Fruit fly (Drosophila melanogaster) whole organism, embryonic: ENCODE data around the gene CG15160.

ENCODE experiments used
- Atf3 ChIP-seq: fragments of 200-800 bp; sonication (Bioruptor generic); optimal IDR thresholded peaks from 3 replicates; lab custom pipeline; 2016; ENCODE audit warnings: missing biosample characterization, missing genetic modification characterization
- Awh ChIP-seq: fragments of 200-800 bp; sonication (Bioruptor generic); IDR thresholded peaks from 2 replicates; pipeline ENCODE4, ENCODE4 v1.3.6; 2022; ENCODE audit warnings: missing biosample characterization, missing genetic modification characterization
- CG11085 ChIP-seq: fragments of 200-800 bp; sonication (Bioruptor generic); IDR thresholded peaks from 2 replicates; pipeline ENCODE4 v1.3.6; 2022; ENCODE audit warnings: missing biosample characterization, missing genetic modification characterization
- CG11696 ChIP-seq: fragments of 200-800 bp; sonication (Bioruptor generic); IDR thresholded peaks from 2 replicates; pipeline ENCODE4 v1.3.6; 2022; ENCODE audit warnings: missing biosample characterization, missing genetic modification characterization
- CG15696 ChIP-seq: fragments of 200-800 bp; sonication (Bioruptor generic); optimal IDR thresholded peaks from 2 replicates; lab custom pipeline; 2019; ENCODE audit warnings: missing biosample characterization, mild to moderate bottlenecking, missing genetic modification characterization, moderate library complexity
- CG17328 ChIP-seq: fragments of 200-800 bp; sonication (Bioruptor generic); IDR thresholded peaks from 2 replicates; pipeline ENCODE4 v1.3.6; 2022; ENCODE audit warnings: missing biosample characterization, missing genetic modification characterization
- CG17361 ChIP-seq: fragments of 200-800 bp; sonication (Bioruptor generic); IDR thresholded peaks from 3 replicates; pipeline ENCODE4 v1.3.6; 2022; ENCODE audit warnings: missing biosample characterization, missing genetic modification characterization
- CG18262 ChIP-seq: fragments of 200-800 bp; optimal IDR thresholded peaks from 3 replicates; lab custom pipeline; 2019; ENCODE audit warnings: missing biosample characterization, mild to moderate bottlenecking, missing genetic modification characterization, moderate library complexity
- CG2199 ChIP-seq: fragments of 200-800 bp; sonication (Bioruptor generic); IDR thresholded peaks from 3 replicates; pipeline ENCODE4 v1.3.6; 2022; ENCODE audit warnings: missing biosample characterization, missing genetic modification characterization
- CG2712 ChIP-seq: fragments of 200-800 bp; optimal IDR thresholded peaks from 3 replicates; lab custom pipeline; 2019; ENCODE audit warnings: missing biosample characterization, mild to moderate bottlenecking, missing genetic modification characterization, moderate library complexity
- CG30020 ChIP-seq: fragments of 200-800 bp; optimal IDR thresholded peaks from 2 replicates; lab custom pipeline; 2019; ENCODE audit warnings: missing biosample characterization, mild to moderate bottlenecking, missing genetic modification characterization, moderate library complexity
- CG30431 ChIP-seq: fragments of 200-800 bp; sonication (Bioruptor generic); optimal IDR thresholded peaks from 2 replicates; lab custom pipeline; 2017; ENCODE audit warnings: missing biosample characterization, missing genetic modification characterization
- CG31388 ChIP-seq: fragments of 200-800 bp; sonication (Bioruptor generic); optimal IDR thresholded peaks from 2 replicates; lab custom pipeline; 2016; ENCODE audit warnings: missing biosample characterization, missing genetic modification characterization
- CG32532 ChIP-seq: fragments of 200-800 bp; sonication (Bioruptor generic); IDR thresholded peaks from 2 replicates; pipeline ENCODE4 v1.3.6; 2022; ENCODE audit warnings: missing biosample characterization, missing genetic modification characterization
- CG33557 ChIP-seq: fragments of 200-800 bp; sonication (Bioruptor generic); optimal IDR thresholded peaks from 2 replicates; lab custom pipeline; 2019; ENCODE audit warnings: missing biosample characterization, mild to moderate bottlenecking, missing genetic modification characterization, moderate library complexity
- CG3995 ChIP-seq: fragments of 200-800 bp; sonication (Bioruptor generic); optimal IDR thresholded peaks from 3 replicates; lab custom pipeline; 2016; ENCODE audit warnings: missing biosample characterization, missing genetic modification characterization
- CG6813 ChIP-seq: fragments of 200-800 bp; sonication (Bioruptor generic); optimal IDR thresholded peaks from 2 replicates; lab custom pipeline; 2017; ENCODE audit warnings: missing biosample characterization, missing genetic modification characterization, mild to moderate bottlenecking, moderate library complexity, missing genetic modification reagents
- CG7372 ChIP-seq: fragments of 200-800 bp; sonication (Bioruptor generic); IDR thresholded peaks from 2 replicates; pipeline ENCODE4 v1.3.6; 2022; ENCODE audit warnings: missing biosample characterization, missing genetic modification characterization
- CG7556 ChIP-seq: fragments of 200-800 bp; sonication (Bioruptor generic); optimal IDR thresholded peaks from 2 replicates; lab custom pipeline; 2017; ENCODE audit warnings: missing biosample characterization, mild to moderate bottlenecking, missing genetic modification characterization
- CG7745 ChIP-seq: fragments of 200-800 bp; sonication (Bioruptor generic); optimal IDR thresholded peaks from 2 replicates; lab custom pipeline; 2018; ENCODE audit warnings: missing biosample characterization, mild to moderate bottlenecking, missing genetic modification characterization, moderate library complexity
- CG7839 ChIP-seq: fragments of 200-800 bp; sonication (Bioruptor generic); optimal IDR thresholded peaks from 3 replicates; lab custom pipeline; 2018; ENCODE audit warnings: missing biosample characterization, mild to moderate bottlenecking, missing genetic modification characterization, moderate library complexity
- CG8290 ChIP-seq, 3 experiments: fragments of 200-800 bp; sonication (Bioruptor generic); optimal IDR thresholded peaks; 2 replicates each; lab custom pipeline; 2016 to 2019; ENCODE audit warnings: missing biosample characterization in 3 of 3, missing genetic modification characterization in 3 of 3, mild to moderate bottlenecking in 2 of 3, moderate library complexity in 1 of 3
- Dfd ChIP-seq, 2 experiments: fragments of >200 bp; optimal IDR thresholded peaks; 2 replicates each; lab custom pipeline; 2017; ENCODE audit warnings: missing biosample characterization in 2 of 2, missing genetic modification characterization in 2 of 2
- Eip74EF ChIP-seq, 2 experiments: fragments of 200-800 bp in 1 of 2; fragments of >200 bp in 1 of 2; sonication (Bioruptor generic) in 1 of 2; optimal IDR thresholded peaks; 2 replicates each; lab custom pipeline; 2017 to 2019; ENCODE audit warnings: missing biosample characterization in 2 of 2, missing genetic modification characterization in 2 of 2, mild to moderate bottlenecking in 1 of 2, moderate library complexity in 1 of 2
- HHEX ChIP-seq: fragments of 200-800 bp; sonication (Bioruptor generic); optimal IDR thresholded peaks from 3 replicates; lab custom pipeline; 2017; ENCODE audit warnings: missing biosample characterization, mild to moderate bottlenecking, missing genetic modification characterization, missing genetic modification reagents
- Hr3 ChIP-seq: fragments of 200-800 bp; sonication (Bioruptor generic); optimal IDR thresholded peaks from 3 replicates; lab custom pipeline; 2016; ENCODE audit warnings: missing biosample characterization, missing genetic modification characterization
- Lpt ChIP-seq: fragments of >200 bp; optimal IDR thresholded peaks from 2 replicates; lab custom pipeline; 2018; ENCODE audit warnings: missing biosample characterization, missing genetic modification characterization
- Mad ChIP-seq: fragments of 200-800 bp; sonication (Bioruptor generic); optimal IDR thresholded peaks from 2 replicates; lab custom pipeline; 2016; ENCODE audit warnings: missing biosample characterization, missing genetic modification characterization
- Nf-YC ChIP-seq: fragments of 200-800 bp; optimal IDR thresholded peaks from 3 replicates; lab custom pipeline; 2019; ENCODE audit warnings: missing biosample characterization, mild to moderate bottlenecking, missing genetic modification characterization, moderate library complexity
- Optix ChIP-seq: fragments of 200-800 bp; sonication (Bioruptor generic); IDR thresholded peaks from 3 replicates; pipeline ENCODE4 v1.3.6; 2022; ENCODE audit warnings: missing biosample characterization, missing genetic modification characterization
- PHDP ChIP-seq: fragments of 200-800 bp; sonication (Bioruptor generic); optimal IDR thresholded peaks from 3 replicates; lab custom pipeline; 2018; ENCODE audit warnings: missing biosample characterization, mild to moderate bottlenecking, missing genetic modification characterization, moderate library complexity
- Pdp1 ChIP-seq, 2 experiments: fragments of 200-800 bp; sonication (Bioruptor generic); optimal IDR thresholded peaks; 3 replicates each; lab custom pipeline; 2016; ENCODE audit warnings: missing biosample characterization in 2 of 2, missing genetic modification characterization in 2 of 2, mild to moderate bottlenecking in 1 of 2, moderate library complexity in 1 of 2
- Six4 ChIP-seq: fragments of 200-800 bp; sonication (Bioruptor generic); optimal IDR thresholded peaks from 2 replicates; lab custom pipeline; 2016; ENCODE audit warnings: missing biosample characterization, missing genetic modification characterization
- Ssrp ChIP-seq: fragments of 200-800 bp; sonication (Bioruptor generic); optimal IDR thresholded peaks from 2 replicates; lab custom pipeline; 2018; ENCODE audit warnings: missing biosample characterization, mild to moderate bottlenecking, missing genetic modification characterization, moderate library complexity
- ac ChIP-seq: fragments of 200-800 bp; sonication (Bioruptor generic); optimal IDR thresholded peaks from 3 replicates; lab custom pipeline; 2017; ENCODE audit warnings: missing biosample characterization, mild to moderate bottlenecking, missing genetic modification characterization
- aop ChIP-seq: fragments of 200-800 bp; sonication (Bioruptor generic); IDR thresholded peaks from 2 replicates; pipeline ENCODE4 v1.3.6; 2022; ENCODE audit warnings: missing biosample characterization, missing genetic modification characterization
- cas ChIP-seq: fragments of 200-800 bp; sonication (Bioruptor generic); IDR thresholded peaks from 2 replicates; pipeline ENCODE4 v1.3.6; 2022; ENCODE audit warnings: missing biosample characterization, missing genetic modification characterization
- gsb ChIP-seq: fragments of 200-800 bp; sonication (Bioruptor generic); IDR thresholded peaks from 2 replicates; pipeline ENCODE4 v1.3.6; 2022; ENCODE audit warnings: missing biosample characterization, missing genetic modification characterization
- ham ChIP-seq: fragments of 200-800 bp; sonication (Bioruptor generic); IDR thresholded peaks from 2 replicates; pipeline ENCODE4 v1.3.6; 2022; ENCODE audit warnings: missing biosample characterization, missing genetic modification characterization
- jing ChIP-seq: fragments of 200-800 bp; sonication (Bioruptor generic); optimal IDR thresholded peaks from 2 replicates; lab custom pipeline; 2018; ENCODE audit warnings: missing biosample characterization, mild to moderate bottlenecking, missing genetic modification characterization
- nau ChIP-seq: fragments of 200-800 bp; sonication (Bioruptor generic); optimal IDR thresholded peaks from 3 replicates; lab custom pipeline; 2017; ENCODE audit warnings: missing biosample characterization, mild to moderate bottlenecking, missing genetic modification characterization, missing genetic modification reagents
- p53 ChIP-seq: fragments of 200-800 bp; sonication (Bioruptor generic); optimal IDR thresholded peaks from 2 replicates; lab custom pipeline; 2016; ENCODE audit warnings: missing biosample characterization, missing genetic modification characterization
- ro ChIP-seq: fragments of 200-800 bp; sonication (Bioruptor generic); IDR thresholded peaks from 2 replicates; pipeline ENCODE4 v1.3.6; 2022; ENCODE audit warnings: missing biosample characterization, missing genetic modification characterization
- row ChIP-seq: fragments of 200-800 bp; sonication (Bioruptor generic); IDR thresholded peaks from 3 replicates; pipeline ENCODE4 v1.3.6; 2022; ENCODE audit warnings: missing biosample characterization, missing genetic modification characterization
- scrt ChIP-seq: fragments of 200-800 bp; sonication (Bioruptor generic); optimal IDR thresholded peaks from 2 replicates; lab custom pipeline; 2018; ENCODE audit warnings: missing biosample characterization, mild to moderate bottlenecking, missing genetic modification characterization, moderate library complexity
- slou ChIP-seq: fragments of 200-800 bp; sonication (Bioruptor generic); optimal IDR thresholded peaks from 3 replicates; lab custom pipeline; 2016; ENCODE audit warnings: missing biosample characterization, missing genetic modification characterization
- unpg ChIP-seq: fragments of 200-800 bp; sonication (Bioruptor generic); optimal IDR thresholded peaks from 3 replicates; lab custom pipeline; 2018; ENCODE audit warnings: missing biosample characterization, mild to moderate bottlenecking, missing genetic modification characterization, moderate library complexity
- vnd ChIP-seq: fragments of 200-800 bp; sonication (Bioruptor generic); IDR thresholded peaks from 3 replicates; pipeline ENCODE4 v1.3.6; 2022; ENCODE audit warnings: missing biosample characterization, missing genetic modification characterization; ENCODE audit not compliant: partially characterized antibody
- wdn ChIP-seq: fragments of 200-800 bp; sonication (Bioruptor generic); IDR thresholded peaks from 2 replicates; pipeline ENCODE4 v1.3.6; 2022; ENCODE audit warnings: missing biosample characterization, missing genetic modification characterization

CG15160 gene

dm6 chr2L:18557965-18558537 is 32.6 kb upstream of the CG15160 start (continued):
- TF ChIP-seq scrt (GFP tag; lab: Kevin White, UChicago) (peak; percentile 64), CG2199 (GFP tag; lab: Robert Waterston, UW) (no peak), Optix (GFP tag; lab: Robert Waterston, UW) (peak; percentile 55; the same call in 1 of the 3 replicates), PHDP (tag; lab: Kevin White, UChicago) (peak; percentile 84), ac (GFP tag; lab: Kevin White, UChicago) (no peak), HHEX (peak; percentile 81), CG32532 (peak; percentile 86), Dfd (GFP tag; optimal IDR thresholded peaks at IDR 0.05; lab: Kevin White, UChicago) (no peak), CG11085 (0 out of 2 replicates have a peak, but pooled peaks have one; percentile 35), CG7372 (GFP tag; lab: Robert Waterston, UW) (peak; percentile 68), Atf3 (GFP tag; lab: Kevin White, UChicago) (no peak), Six4 (GFP tag; lab: Kevin White, UChicago) (peak; percentile 65), slou (GFP tag; lab: Kevin White, UChicago) (peak; percentile 42), CG2712 (peak; percentile 81), ro (0 out of 2 replicates have a peak, but pooled peaks have one; percentile 27), CG30431 (GFP tag; lab: Kevin White, UChicago) (peak; percentile 15), cas (GFP tag; lab: Robert Waterston, UW) (0 out of 2 replicates have a peak, but pooled peaks have one; percentile 39), aop (GFP tag; lab: Robert Waterston, UW) (no peak), CG18262 (peak; percentile 76), vnd (GFP tag; lab: Robert Waterston, UW) (no peak), jing (peak; percentile 10), CG17328 (GFP tag; lab: Robert Waterston, UW) (peak; percentile 82), Hr3 (peak; percentile 77), CG8290 (GFP tag; optimal IDR thresholded peaks at IDR 0.05; lab: Kevin White, UChicago) (peak; percentile 6), CG8290 (tag; optimal IDR thresholded peaks at IDR 0.05; lab: Kevin White, UChicago) (peak in 1 of 2 experiments; percentile 8), unpg (peak; percentile 81), Nf-YC (tag; lab: Kevin White, UChicago) (peak; percentile 48), p53 (GFP tag; lab: Kevin White, UChicago) (no peak), Ssrp (tag; lab: Kevin White, UChicago) (peak; percentile 57), gsb (GFP tag; lab: Robert Waterston, UW) (peak; percentile 52; the same call in 1 of the 2 replicates), CG30020 (no peak), Mad (GFP tag; lab: Kevin White, UChicago) (peak; percentile 39), CG15696 (peak; percentile 35), CG17361 (GFP tag; lab: Robert Waterston, UW) (peak; percentile 78), CG33557 (no peak), CG6813 (GFP tag; lab: Kevin White, UChicago) (peak; percentile 57), wdn (peak; percentile 56), Lpt (GFP tag; lab: Kevin White, UChicago) (no peak), CG7556 (GFP tag; lab: Kevin White, UChicago) (peak; percentile 76), Awh (GFP tag; lab: Robert Waterston, UW) (peak; percentile 74), nau (peak; percentile 73), Eip74EF (GFP tag; optimal IDR thresholded peaks at IDR 0.05; lab: Kevin White, UChicago) (peak in 1 of 2 experiments; percentile 53), CG31388 (GFP tag; lab: Kevin White, UChicago) (peak; percentile 43), CG11696 (GFP tag; lab: Robert Waterston, UW) (peak; percentile 56; the same call in 1 of the 2 replicates), CG7839 (tag; lab: Kevin White, UChicago) (peak; percentile 84), Pdp1 (GFP tag; optimal IDR thresholded peaks at IDR 0.05; lab: Kevin White, UChicago) (peak; percentile 47 to 80), ham (GFP tag; lab: Robert Waterston, UW) (peak; percentile 36; the same call in 1 of the 2 replicates), CG3995 (GFP tag; lab: Kevin White, UChicago) (no peak), CG7745 (tag; lab: Kevin White, UChicago) (no peak), row (GFP tag; lab: Robert Waterston, UW) (peak; percentile 90)
